Worm (Caenorhabditis elegans): Measurements from ENCODE around the gene K10H10.12.

ce11 chrII:14506245-14506644 is at the start of gene K10H10.12:
- TF ChIP-seq nhr-11 (tag; optimal IDR thresholded peaks at IDR 0.05) (no peak), Y105C5A.15 (GFP tag; IDR thresholded peaks at IDR 0.05) (no peak), spr-1 (tag; optimal IDR thresholded peaks at IDR 0.05) (no peak), hmg-1.1 (GFP tag; IDR thresholded peaks at IDR 0.05) (no peak), nhr-25 (tag; optimal IDR thresholded peaks at IDR 0.05; ENCODE audit: borderline replicate concordance, insufficient read depth) (no peak), pha-4 (GFP tag; IDR thresholded peaks at IDR 0.05) (no peak), pha-4 (tag; optimal IDR thresholded peaks at IDR 0.05) (no peak), fkh-10 (GFP tag; optimal IDR thresholded peaks at IDR 0.05) (no peak), dmd-9 (GFP tag; IDR thresholded peaks at IDR 0.05) (no peak), nhr-77 (tag; optimal IDR thresholded peaks at IDR 0.05) (no peak), aly-2 (tag; optimal IDR thresholded peaks at IDR 0.05) (no peak), skn-1 (tag; optimal IDR thresholded peaks at IDR 0.05) (no peak), ztf-11 (tag; optimal IDR thresholded peaks at IDR 0.05) (no peak)
